Fruit fly (Drosophila melanogaster): ENCODE measurements around the gene CG13458.

The CG13458 gene

dm6 chr3L:15116536-15116935, 3.2 kb downstream of the CG13458 start, which contains the start of gene Cep135 (continued):
- TF ChIP-seq gem (tag; optimal IDR thresholded peaks at IDR 0.05) (no peak), Myb (GFP tag; optimal IDR thresholded peaks at IDR 0.05) (peak; percentile 96), Ada2b (GFP tag; IDR thresholded peaks at IDR 0.05) (no peak), schlank (tag; optimal IDR thresholded peaks at IDR 0.05) (no peak), stwl (tag; optimal IDR thresholded peaks at IDR 0.05) (peak; percentile 94), Dll (GFP tag; IDR thresholded peaks at IDR 0.05; ENCODE audit: partially characterized antibody) (peak; percentile 92), mld (GFP tag; IDR thresholded peaks at IDR 0.05; ENCODE audit: partially characterized antibody) (peak; percentile 93), CG3838 (GFP tag; optimal IDR thresholded peaks at IDR 0.05) (no peak), tna (GFP tag; IDR thresholded peaks at IDR 0.05; ENCODE audit: partially characterized antibody) (peak; percentile 92), pho (GFP tag; optimal IDR thresholded peaks at IDR 0.05) (no peak), HLH4C (GFP tag; IDR thresholded peaks at IDR 0.05; ENCODE audit: partially characterized antibody) (peak; percentile 96), CG34224 (GFP tag; IDR thresholded peaks at IDR 0.05; ENCODE audit: partially characterized antibody) (peak; percentile 95), CG3995 (GFP tag; optimal IDR thresholded peaks at IDR 0.05) (no peak), Sry-δ (GFP tag; optimal IDR thresholded peaks at IDR 0.05) (peak; percentile 60), cwo (GFP tag; optimal IDR thresholded peaks at IDR 0.05) (no peak), Taf1 (GFP tag; IDR thresholded peaks at IDR 0.05) (no peak)

- no peak for TF ChIP-seq CG10979 (tag; optimal IDR thresholded peaks at IDR 0.05)
- TF ChIP-seq grau (tag; optimal IDR thresholded peaks at IDR 0.05): no peak
- TF ChIP-seq slp2 (GFP tag; optimal IDR thresholded peaks at IDR 0.05): no peak
- TF ChIP-seq sim (GFP tag; IDR thresholded peaks at IDR 0.05): no peak
- no peak for TF ChIP-seq unc-4 (GFP tag; IDR thresholded peaks at IDR 0.05; ENCODE audit: partially characterized antibody)
- TF ChIP-seq croc (GFP tag; conservative IDR thresholded peaks at IDR 0.05): no peak
Measured at dm6 chr3L:15121272-15121671, 7.9 kb downstream of the CG13458 start, which contains the start of gene CG32847. Gene CG32847, plus strand, starts transcription at chr3L:15121572.

dm6 chr3L:15123736-15124135, 10.4 kb downstream of the CG13458 start:
- no peak for TF ChIP-seq prd (optimal IDR thresholded peaks at IDR 0.05)
- TF ChIP-seq prd (GFP tag; IDR thresholded peaks at IDR 0.05): no peak
- TF ChIP-seq CG4424 (GFP tag; optimal IDR thresholded peaks at IDR 0.05): no peak
- TF ChIP-seq sisA (GFP tag; IDR thresholded peaks at IDR 0.05): no peak
- TF ChIP-seq CG13287 (GFP tag; IDR thresholded peaks at IDR 0.05; ENCODE audit: partially characterized antibody): 0 out of 2 replicates have a peak, but pooled peaks have one; percentile 6
- peak; percentile 82; the same call in 2 of the 3 replicates for TF ChIP-seq CG6175 (GFP tag; IDR thresholded peaks at IDR 0.05)
- TF ChIP-seq chinmo (GFP tag; IDR thresholded peaks at IDR 0.05; ENCODE audit: partially characterized antibody): 0 out of 4 replicates have a peak, but pooled peaks have one; percentile 42

dm6 chr3L:15125077-15125652, 11.8 kb downstream of the CG13458 start, which contains the start of gene CG16959:
Gene CG16959, minus strand, starts transcription at chr3L:15125321.
- TF ChIP-seq CG16863 (GFP tag; optimal IDR thresholded peaks at IDR 0.05): no peak
- 0 out of 3 replicates have a peak, but pooled peaks have one; percentile 17 for TF ChIP-seq z (GFP tag; IDR thresholded peaks at IDR 0.05)
- TF ChIP-seq Rx (GFP tag; IDR thresholded peaks at IDR 0.05): no peak
- TF ChIP-seq Hr78 (GFP tag; optimal IDR thresholded peaks at IDR 0.05): peak in 1 of 2 experiments; percentile 64
- TF ChIP-seq crc (GFP tag; optimal IDR thresholded peaks at IDR 0.05): no peak
- TF ChIP-seq CG12299 (tag; optimal IDR thresholded peaks at IDR 0.05): no peak
- TF ChIP-seq amos (GFP tag; IDR thresholded peaks at IDR 0.05; ENCODE audit: partially characterized antibody): peak; percentile 30; the same call in 1 of the 2 replicates
- no peak for TF ChIP-seq Ets97D (GFP tag; optimal IDR thresholded peaks at IDR 0.05)
- peak; percentile 50 for TF ChIP-seq Jarid2 (GFP tag; optimal IDR thresholded peaks at IDR 0.05)
- TF ChIP-seq CG13123 (GFP tag; optimal IDR thresholded peaks at IDR 0.05): no peak
- no peak for TF ChIP-seq CG6654 (GFP tag; optimal IDR thresholded peaks at IDR 0.05)
- TF ChIP-seq ewg (GFP tag; optimal IDR thresholded peaks at IDR 0.05): no peak
- no peak for TF ChIP-seq Nf-YC (tag; optimal IDR thresholded peaks at IDR 0.05)
- no peak for TF ChIP-seq pho (GFP tag; optimal IDR thresholded peaks at IDR 0.05)
- no peak for TF ChIP-seq Scr (GFP tag; IDR thresholded peaks at IDR 0.05; ENCODE audit: partially characterized antibody)
- no peak for TF ChIP-seq wor (GFP tag; IDR thresholded peaks at IDR 0.05)
- no peak for TF ChIP-seq CG1832 (GFP tag; optimal IDR thresholded peaks at IDR 0.05)
- peak; percentile 50; the same call in 1 of the 2 replicates for TF ChIP-seq CG13287 (GFP tag; IDR thresholded peaks at IDR 0.05; ENCODE audit: partially characterized antibody)

Data from whole organism, embryonic.